Fruit fly (Drosophila melanogaster) whole organism, embryonic: ENCODE results near the gene armi.

Experiments
- Antp ChIP-seq: fragments of 200-800 bp; sonication (Bioruptor generic); optimal IDR thresholded peaks from 3 replicates; lab custom pipeline; 2016; ENCODE audit warnings: missing biosample characterization, missing genetic modification characterization
- CG10543 ChIP-seq: fragments of 200-800 bp; sonication (Bioruptor generic); optimal IDR thresholded peaks from 3 replicates; lab custom pipeline; 2017; ENCODE audit warnings: missing biosample characterization, mild to moderate bottlenecking, missing genetic modification characterization, moderate library complexity
- CG12219 ChIP-seq: fragments of 200-800 bp; sonication (Bioruptor generic); optimal IDR thresholded peaks from 3 replicates; lab custom pipeline; 2018; ENCODE audit warnings: missing biosample characterization, mild to moderate bottlenecking, missing genetic modification characterization
- CG13624 ChIP-seq: fragments of 200-800 bp; sonication (Bioruptor generic); optimal IDR thresholded peaks from 2 replicates; lab custom pipeline; 2016; ENCODE audit warnings: missing biosample characterization, missing genetic modification characterization
- CG14441 ChIP-seq: fragments of 200-800 bp; sonication (Bioruptor generic); IDR thresholded peaks from 2 replicates; pipeline ENCODE4 v1.3.6; 2022; ENCODE audit warnings: missing biosample characterization, missing genetic modification characterization
- CG15601 ChIP-seq: fragments of 200-800 bp; sonication (Bioruptor generic); optimal IDR thresholded peaks from 3 replicates; lab custom pipeline; 2019; ENCODE audit warnings: missing biosample characterization, mild to moderate bottlenecking, missing genetic modification characterization, moderate library complexity
- CG16863 ChIP-seq: fragments of 200-800 bp; sonication (Bioruptor generic); optimal IDR thresholded peaks from 3 replicates; lab custom pipeline; 2016; ENCODE audit warnings: missing biosample characterization, missing genetic modification characterization
- CG1832 ChIP-seq: fragments of 200-800 bp; sonication (Bioruptor generic); optimal IDR thresholded peaks from 2 replicates; lab custom pipeline; 2017; ENCODE audit warnings: missing biosample characterization, mild to moderate bottlenecking, missing genetic modification characterization, inconsistent platforms
- CG18476 ChIP-seq: fragments of 200-800 bp; sonication (Bioruptor generic); optimal IDR thresholded peaks from 2 replicates; lab custom pipeline; 2016; ENCODE audit warnings: missing biosample characterization, mild to moderate bottlenecking, missing genetic modification characterization
- CG2712 ChIP-seq: fragments of 200-800 bp; optimal IDR thresholded peaks from 3 replicates; lab custom pipeline; 2019; ENCODE audit warnings: missing biosample characterization, mild to moderate bottlenecking, missing genetic modification characterization, moderate library complexity
- CG31388 ChIP-seq: fragments of 200-800 bp; sonication (Bioruptor generic); optimal IDR thresholded peaks from 2 replicates; lab custom pipeline; 2016; ENCODE audit warnings: missing biosample characterization, missing genetic modification characterization
- CG32772 ChIP-seq: fragments of 200-800 bp; sonication (Bioruptor generic); IDR thresholded peaks from 2 replicates; pipeline ENCODE4 v1.3.6; 2022; ENCODE audit warnings: missing biosample characterization, missing genetic modification characterization
- CG4360 ChIP-seq: fragments of 200-800 bp; sonication (Bioruptor generic); IDR thresholded peaks from 2 replicates; pipeline ENCODE4 v1.3.6; 2022; ENCODE audit warnings: missing biosample characterization, missing genetic modification characterization
- CG6791 ChIP-seq: fragments of 200-800 bp; sonication (Bioruptor generic); IDR thresholded peaks from 3 replicates; pipeline ENCODE4 v1.3.6; 2022; ENCODE audit warnings: missing biosample characterization, missing genetic modification characterization; ENCODE audit not compliant: partially characterized antibody
- CG7372 ChIP-seq: fragments of 200-800 bp; sonication (Bioruptor generic); IDR thresholded peaks from 2 replicates; pipeline ENCODE4 v1.3.6; 2022; ENCODE audit warnings: missing biosample characterization, missing genetic modification characterization
- CG7786 ChIP-seq: fragments of 200-800 bp; sonication (Bioruptor generic); optimal IDR thresholded peaks from 2 replicates; lab custom pipeline; 2016; ENCODE audit warnings: missing biosample characterization, missing genetic modification characterization
- CG7839 ChIP-seq: fragments of 200-800 bp; sonication (Bioruptor generic); optimal IDR thresholded peaks from 3 replicates; lab custom pipeline; 2018; ENCODE audit warnings: missing biosample characterization, mild to moderate bottlenecking, missing genetic modification characterization, moderate library complexity
- CG8924 ChIP-seq: fragments of 200-800 bp; optimal IDR thresholded peaks from 3 replicates; lab custom pipeline; 2019; ENCODE audit warnings: missing biosample characterization, mild to moderate bottlenecking, missing genetic modification characterization, moderate library complexity
- CG9727 ChIP-seq: fragments of 200-800 bp; sonication (Bioruptor generic); optimal IDR thresholded peaks from 3 replicates; lab custom pipeline; 2017; ENCODE audit warnings: missing biosample characterization, mild to moderate bottlenecking, missing genetic modification characterization
- Dek ChIP-seq: fragments of 200-800 bp; sonication (Bioruptor generic); optimal IDR thresholded peaks from 3 replicates; lab custom pipeline; 2019; ENCODE audit warnings: missing biosample characterization, mild to moderate bottlenecking, missing genetic modification characterization, moderate library complexity
- Doc3 ChIP-seq: fragments of 200-800 bp; sonication (Bioruptor generic); IDR thresholded peaks from 3 replicates; pipeline ENCODE4 v1.3.6; 2022; ENCODE audit warnings: missing biosample characterization, missing genetic modification characterization; ENCODE audit not compliant: partially characterized antibody
- Ets65A ChIP-seq: fragments of 200-800 bp; sonication (Bioruptor generic); peaks from one replicate; lab custom pipeline; 2016; ENCODE audit warnings: missing biosample characterization, missing genetic modification characterization
- HLH54F ChIP-seq: fragments of 200-800 bp; sonication (Bioruptor generic); optimal IDR thresholded peaks from 3 replicates; lab custom pipeline; 2016; ENCODE audit warnings: missing biosample characterization, missing genetic modification characterization
- Hr39 ChIP-seq: fragments of >200 bp; optimal IDR thresholded peaks from 2 replicates; lab custom pipeline; 2017
- MESR4 ChIP-seq: fragments of 200-800 bp; sonication (Bioruptor generic); optimal IDR thresholded peaks from 2 replicates; lab custom pipeline; 2018; ENCODE audit warnings: missing biosample characterization, mild to moderate bottlenecking, missing genetic modification characterization, moderate library complexity
- Nf-YC ChIP-seq: fragments of 200-800 bp; optimal IDR thresholded peaks from 3 replicates; lab custom pipeline; 2019; ENCODE audit warnings: missing biosample characterization, mild to moderate bottlenecking, missing genetic modification characterization, moderate library complexity
- Oaz ChIP-seq: fragments of 200-800 bp; sonication (Bioruptor generic); IDR thresholded peaks from 2 replicates; pipeline ENCODE4 v1.3.6; 2022; ENCODE audit warnings: missing biosample characterization, missing genetic modification characterization
- Pdp1 ChIP-seq, 2 experiments: fragments of 200-800 bp; sonication (Bioruptor generic); optimal IDR thresholded peaks; 3 replicates each; lab custom pipeline; 2016; ENCODE audit warnings: missing biosample characterization in 2 of 2, missing genetic modification characterization in 2 of 2, mild to moderate bottlenecking in 1 of 2, moderate library complexity in 1 of 2
- Six4 ChIP-seq: fragments of 200-800 bp; sonication (Bioruptor generic); optimal IDR thresholded peaks from 2 replicates; lab custom pipeline; 2016; ENCODE audit warnings: missing biosample characterization, missing genetic modification characterization
- Xrp1 ChIP-seq: fragments of 200-800 bp; sonication (Bioruptor generic); IDR thresholded peaks from 2 replicates; pipeline ENCODE4 v1.3.6; 2022; ENCODE audit warnings: missing biosample characterization, missing genetic modification characterization
- az2 ChIP-seq: fragments of 200-800 bp; sonication (Bioruptor generic); optimal IDR thresholded peaks from 3 replicates; lab custom pipeline; 2016; ENCODE audit warnings: missing biosample characterization, missing genetic modification characterization
- bigmax ChIP-seq: fragments of 200-800 bp; sonication (Bioruptor generic); optimal IDR thresholded peaks from 2 replicates; lab custom pipeline; 2018; ENCODE audit warnings: missing biosample characterization, mild to moderate bottlenecking, missing genetic modification characterization
- ci ChIP-seq: fragments of 200-800 bp; sonication (Bioruptor generic); IDR thresholded peaks from 3 replicates; pipeline ENCODE4 v1.3.6; 2022; ENCODE audit warnings: missing biosample characterization, missing genetic modification characterization
- crp ChIP-seq, 2 experiments: fragments of 200-800 bp; sonication (Bioruptor generic); optimal IDR thresholded peaks; 2 replicates in 1 of 2; 3 replicates in 1 of 2; lab custom pipeline; 2017; ENCODE audit warnings: missing biosample characterization in 2 of 2, missing genetic modification characterization in 2 of 2, mild to moderate bottlenecking in 1 of 2, moderate library complexity in 1 of 2
- dmrt11E ChIP-seq: fragments of 200-800 bp; sonication (Bioruptor generic); optimal IDR thresholded peaks from 3 replicates; lab custom pipeline; 2018; ENCODE audit warnings: missing biosample characterization, mild to moderate bottlenecking, missing genetic modification characterization, moderate library complexity
- her ChIP-seq: fragments of 200-800 bp; sonication (Bioruptor generic); optimal IDR thresholded peaks from 2 replicates; lab custom pipeline; 2016; ENCODE audit warnings: missing biosample characterization, missing genetic modification characterization
- insv ChIP-seq, 2 experiments: fragments of 200-800 bp; sonication (Bioruptor generic); optimal IDR thresholded peaks; 3 replicates each; lab custom pipeline; 2016 to 2018; ENCODE audit warnings: missing biosample characterization in 2 of 2, missing genetic modification characterization in 2 of 2
- jing ChIP-seq: fragments of 200-800 bp; sonication (Bioruptor generic); optimal IDR thresholded peaks from 2 replicates; lab custom pipeline; 2018; ENCODE audit warnings: missing biosample characterization, mild to moderate bottlenecking, missing genetic modification characterization
- lbe ChIP-seq: fragments of 200-800 bp; sonication (Bioruptor generic); optimal IDR thresholded peaks from 2 replicates; lab custom pipeline; 2016; ENCODE audit warnings: missing biosample characterization, mild to moderate bottlenecking, missing genetic modification characterization
- nau ChIP-seq: fragments of 200-800 bp; sonication (Bioruptor generic); optimal IDR thresholded peaks from 3 replicates; lab custom pipeline; 2017; ENCODE audit warnings: missing biosample characterization, mild to moderate bottlenecking, missing genetic modification characterization, missing genetic modification reagents
- nerfin-2 ChIP-seq: fragments of 200-800 bp; sonication (Bioruptor generic); IDR thresholded peaks from 2 replicates; pipeline ENCODE4 v1.3.6; 2022; ENCODE audit warnings: missing biosample characterization, missing genetic modification characterization; ENCODE audit not compliant: partially characterized antibody
- pho ChIP-seq: fragments of 200-800 bp; sonication (Bioruptor generic); optimal IDR thresholded peaks from 2 replicates; lab custom pipeline; 2016; ENCODE audit warnings: missing biosample characterization, missing genetic modification characterization
- phol ChIP-seq: fragments of 200-800 bp; sonication (Bioruptor generic); optimal IDR thresholded peaks from 3 replicates; lab custom pipeline; 2018; ENCODE audit warnings: missing biosample characterization, mild to moderate bottlenecking, missing genetic modification characterization, moderate library complexity
- prd ChIP-seq, 3 experiments: fragments of >200 bp in 2 of 3; fragments of 200-800 bp in 1 of 3; sonication (Bioruptor generic) in 1 of 3; optimal IDR thresholded peaks in 2 of 3; IDR thresholded peaks in 1 of 3; 2 replicates in 2 of 3; 3 replicates in 1 of 3; pipeline versions ENCODE4 v1.3.6 to Lab custom; 2017 to 2022; ENCODE audit warnings: missing biosample characterization in 1 of 3, missing genetic modification characterization in 1 of 3
- pros ChIP-seq: fragments of 200-800 bp; sonication (Bioruptor generic); optimal IDR thresholded peaks from 3 replicates; lab custom pipeline; 2019; ENCODE audit warnings: missing biosample characterization, mild to moderate bottlenecking, missing genetic modification characterization, moderate library complexity
- sens ChIP-seq: fragments of 200-800 bp; sonication (Bioruptor generic); peaks from one replicate; lab custom pipeline; 2016; ENCODE audit warnings: missing biosample characterization, missing genetic modification characterization
- sisA ChIP-seq: fragments of 200-800 bp; sonication (Bioruptor generic); IDR thresholded peaks from 2 replicates; pipeline ENCODE4 v1.3.6; 2022; ENCODE audit warnings: missing biosample characterization, missing genetic modification characterization
- ssp ChIP-seq: fragments of 200-800 bp; sonication (Bioruptor generic); IDR thresholded peaks from 2 replicates; pipeline ENCODE4 v1.3.6; 2022; ENCODE audit warnings: missing biosample characterization, missing genetic modification characterization
- tio ChIP-seq: fragments of 200-800 bp; sonication (Bioruptor generic); optimal IDR thresholded peaks from 2 replicates; lab custom pipeline; 2017; ENCODE audit warnings: missing biosample characterization, missing genetic modification characterization, inconsistent platforms
- tll ChIP-seq, 2 experiments: fragments of 200-800 bp in 1 of 2; fragments of >200 bp in 1 of 2; sonication (Bioruptor generic) in 1 of 2; optimal IDR thresholded peaks; 2 replicates each; lab custom pipeline; 2017 to 2019; ENCODE audit warnings: missing biosample characterization in 2 of 2, missing genetic modification characterization in 2 of 2, mild to moderate bottlenecking in 1 of 2, moderate library complexity in 1 of 2
- zf30C ChIP-seq: fragments of 200-800 bp; sonication (Bioruptor generic); optimal IDR thresholded peaks from 3 replicates; lab custom pipeline; 2018; ENCODE audit warnings: missing biosample characterization, mild to moderate bottlenecking, missing genetic modification characterization

armi gene

dm6 chr3L:3450410-3450809, 10.7 kb upstream of the armi start (continued):
- TF ChIP-seq phol (tag; lab: Kevin White, UChicago) (peak; percentile 13), CG10543 (GFP tag; lab: Kevin White, UChicago) (peak; percentile 1), Six4 (GFP tag; lab: Kevin White, UChicago) (no peak), lbe (peak; percentile 37), insv (GFP tag; optimal IDR thresholded peaks at IDR 0.05; lab: Kevin White, UChicago) (no peak), Nf-YC (tag; lab: Kevin White, UChicago) (no peak), her (GFP tag; lab: Kevin White, UChicago) (no peak), CG14441 (GFP tag; lab: Robert Waterston, UW) (no peak), sens (peak; percentile 82), CG18476 (GFP tag; lab: Kevin White, UChicago) (no peak), CG7372 (GFP tag; lab: Robert Waterston, UW) (no peak), tio (peak; percentile 32), pros (GFP tag; lab: Kevin White, UChicago) (no peak), az2 (GFP tag; lab: Kevin White, UChicago) (peak; percentile 51), CG32772 (GFP tag; lab: Robert Waterston, UW) (no peak), Hr39 (no peak), bigmax (GFP tag; lab: Kevin White, UChicago) (no peak), pho (GFP tag; lab: Kevin White, UChicago) (peak; percentile 42), CG7839 (tag; lab: Kevin White, UChicago) (peak; percentile 46), Xrp1 (peak; percentile 54), CG12219 (GFP tag; lab: Kevin White, UChicago) (peak; percentile 35), HLH54F (no peak), CG31388 (GFP tag; lab: Kevin White, UChicago) (no peak), CG13624 (GFP tag; lab: Kevin White, UChicago) (peak; percentile 35), ci (GFP tag; lab: Robert Waterston, UW) (0 out of 3 replicates have a peak, but pooled peaks have one; percentile 11), CG4360 (GFP tag; lab: Robert Waterston, UW) (no peak), prd (optimal IDR thresholded peaks at IDR 0.05; lab: Kevin White, UChicago) (no peak), prd (GFP tag; IDR thresholded peaks at IDR 0.05; lab: Robert Waterston, UW) (no peak), dmrt11E (tag; lab: Kevin White, UChicago) (peak; percentile 57), Doc3 (GFP tag; lab: Robert Waterston, UW) (no peak), Ets65A (GFP tag; lab: Kevin White, UChicago) (peak; percentile 58), CG7786 (peak; percentile 41), Oaz (GFP tag; lab: Robert Waterston, UW) (no peak), CG2712 (tag; lab: Kevin White, UChicago) (peak; percentile 42), sisA (no peak), nau (GFP tag; lab: Kevin White, UChicago) (no peak), Antp (GFP tag; lab: Kevin White, UChicago) (no peak), MESR4 (GFP tag; lab: Kevin White, UChicago) (no peak), nerfin-2 (no peak), CG1832 (GFP tag; lab: Kevin White, UChicago) (no peak), CG9727 (GFP tag; lab: Kevin White, UChicago) (peak; percentile 34), CG6791 (GFP tag; lab: Robert Waterston, UW) (no peak), Pdp1 (GFP tag; optimal IDR thresholded peaks at IDR 0.05; lab: Kevin White, UChicago) (peak in 1 of 2 experiments; percentile 48), CG8924 (peak; percentile 63), CG15601 (peak; percentile 15), CG16863 (peak; percentile 21), zf30C (GFP tag; lab: Kevin White, UChicago) (no peak), crp (GFP tag; optimal IDR thresholded peaks at IDR 0.05; lab: Kevin White, UChicago) (no peak), jing (GFP tag; lab: Kevin White, UChicago) (no peak), Dek (tag; lab: Kevin White, UChicago) (peak; percentile 8), ssp (no peak), tll (GFP tag; optimal IDR thresholded peaks at IDR 0.05; lab: Kevin White, UChicago) (no peak)
